Worm (Caenorhabditis elegans): ENCODE data around the gene apb-1.

Gene apb-1

ce11 chrIII:2551981-2552380 is 44.9 kb downstream of the apb-1 start:
- no peak for TF ChIP-seq ZK546.5 (tag; optimal IDR thresholded peaks at IDR 0.05)
- TF ChIP-seq ztf-4 (tag; optimal IDR thresholded peaks at IDR 0.05) = no peak
- TF ChIP-seq tbx-2 (tag; optimal IDR thresholded peaks at IDR 0.05) = no peak
- no peak for TF ChIP-seq elt-2 (tag; optimal IDR thresholded peaks at IDR 0.05)
- TF ChIP-seq lin-39 (tag; optimal IDR thresholded peaks at IDR 0.05) = no peak
- TF ChIP-seq nhr-67 (tag; optimal IDR thresholded peaks at IDR 0.05) = no peak
- no peak for TF ChIP-seq daf-12 (tag; optimal IDR thresholded peaks at IDR 0.05)
- no peak for TF ChIP-seq fkh-2 (tag; optimal IDR thresholded peaks at IDR 0.05)
- no peak for TF ChIP-seq nhr-28 (tag; optimal IDR thresholded peaks at IDR 0.05)
- no peak for TF ChIP-seq R02D3.7 (tag; optimal IDR thresholded peaks at IDR 0.05)
- TF ChIP-seq nhr-12 (tag; optimal IDR thresholded peaks at IDR 0.05) = no peak

ce11 chrIII:2549620-2550019 is 47.2 kb downstream of the apb-1 start, which contains the start of gene feh-1:
Gene feh-1, plus strand, starts transcription at chrIII:2549920.
- TF ChIP-seq elt-1 (tag; optimal IDR thresholded peaks at IDR 0.05) = no peak
- TF ChIP-seq nhr-25 (tag; optimal IDR thresholded peaks at IDR 0.05) = no peak
- TF ChIP-seq ztf-4 (tag; optimal IDR thresholded peaks at IDR 0.05) = no peak
- TF ChIP-seq nhr-12 (tag; optimal IDR thresholded peaks at IDR 0.05) = no peak
- no peak for TF ChIP-seq unc-62 (GFP tag; optimal IDR thresholded peaks at IDR 0.05)
- no peak for TF ChIP-seq lsy-12 (tag; optimal IDR thresholded peaks at IDR 0.05)
- TF ChIP-seq nhr-28 (tag; optimal IDR thresholded peaks at IDR 0.05) = no peak
- no peak for TF ChIP-seq ama-1 (optimal IDR thresholded peaks at IDR 0.05)
- TF ChIP-seq skn-1 (tag; optimal IDR thresholded peaks at IDR 0.05) = no peak
- no peak for TF ChIP-seq nhr-23 (tag; optimal IDR thresholded peaks at IDR 0.05)
- no peak for TF ChIP-seq zag-1 (tag; optimal IDR thresholded peaks at IDR 0.05)
- no peak for TF ChIP-seq aly-2 (tag; optimal IDR thresholded peaks at IDR 0.05)
- TF ChIP-seq hmg-11 (tag; optimal IDR thresholded peaks at IDR 0.05) = no peak
- no peak for TF ChIP-seq fos-1 (tag; optimal IDR thresholded peaks at IDR 0.05)
- TF ChIP-seq nhr-67 (tag; optimal IDR thresholded peaks at IDR 0.05) = no peak

ce11 chrIII:2546298-2546697 is 50.5 kb downstream of the apb-1 start:
- TF ChIP-seq nhr-237 (tag; optimal IDR thresholded peaks at IDR 0.05) (no peak), nfya-1 (tag; optimal IDR thresholded peaks at IDR 0.05; ENCODE audit: insufficient read depth) (peak; percentile 77)

ce11 chrIII:2540520-2540919 is 56.3 kb downstream of the apb-1 start:
- TF ChIP-seq aly-2 (tag; optimal IDR thresholded peaks at IDR 0.05) (no peak), snpc-4 (tag; optimal IDR thresholded peaks at IDR 0.05) (no peak), nhr-12 (tag; optimal IDR thresholded peaks at IDR 0.05) (no peak), mdl-1 (tag; optimal IDR thresholded peaks at IDR 0.05) (no peak), egl-5 (tag; optimal IDR thresholded peaks at IDR 0.05) (no peak), unc-39 (tag; optimal IDR thresholded peaks at IDR 0.05) (no peak), lsy-12 (tag; optimal IDR thresholded peaks at IDR 0.05) (no peak), pha-4 (tag; optimal IDR thresholded peaks at IDR 0.05) (no peak), ceh-16 (tag; optimal IDR thresholded peaks at IDR 0.05) (no peak), lin-15B (tag; optimal IDR thresholded peaks at IDR 0.05) (no peak), ceh-28 (tag; optimal IDR thresholded peaks at IDR 0.05) (no peak), unc-62 (GFP tag; optimal IDR thresholded peaks at IDR 0.05) (no peak), sea-2 (GFP tag; optimal IDR thresholded peaks at IDR 0.05) (no peak), ceh-82 (tag; optimal IDR thresholded peaks at IDR 0.05) (no peak)

- TF ChIP-seq lin-39 (tag; optimal IDR thresholded peaks at IDR 0.05) (peak; percentile 69), lin-15B (tag; optimal IDR thresholded peaks at IDR 0.05) (peak; percentile 17), nhr-77 (tag; optimal IDR thresholded peaks at IDR 0.05) (no peak), snpc-4 (tag; optimal IDR thresholded peaks at IDR 0.05) (peak; percentile 31), elt-1 (tag; optimal IDR thresholded peaks at IDR 0.05) (no peak), hmg-11 (tag; optimal IDR thresholded peaks at IDR 0.05) (peak; percentile 51), nfya-1 (tag; optimal IDR thresholded peaks at IDR 0.05; ENCODE audit: insufficient read depth) (peak; percentile 59)
These were observed 61.7 kb downstream of the apb-1 start for ce11 chrIII:2535122-2535521.
